Worm (Caenorhabditis elegans): ENCODE results near the gene swt-1.

DNA sequence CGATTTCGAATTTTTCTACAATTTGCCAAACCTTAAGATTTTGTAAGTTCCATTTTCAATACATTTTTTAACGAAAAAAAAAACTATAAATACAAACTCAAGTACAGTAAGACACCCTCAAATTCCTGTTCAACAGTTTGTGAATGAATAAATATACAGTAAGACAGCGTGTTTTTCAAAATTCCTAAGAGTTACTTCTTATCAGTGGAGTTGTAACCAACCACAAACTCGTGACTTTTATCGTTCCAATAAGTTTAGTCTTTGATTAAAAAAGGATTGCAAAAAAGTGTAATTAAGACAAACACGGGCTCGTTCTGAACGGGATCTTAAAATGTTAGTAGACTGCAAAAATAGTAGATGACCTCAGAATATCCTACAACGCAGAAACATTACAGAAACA lies 32.2 kb upstream of the swt-1 start:
- no peak for TF ChIP-seq nhr-77 (tag; optimal IDR thresholded peaks at IDR 0.05)
- no peak for TF ChIP-seq ceh-82 (tag; optimal IDR thresholded peaks at IDR 0.05)
- TF ChIP-seq pha-4 (tag; optimal IDR thresholded peaks at IDR 0.05): peak; percentile 30
- TF ChIP-seq nhr-11 (tag; optimal IDR thresholded peaks at IDR 0.05): no peak
- peak; percentile 68 for TF ChIP-seq pqm-1 (tag; optimal IDR thresholded peaks at IDR 0.05)
- no peak for TF ChIP-seq unc-62 (GFP tag; optimal IDR thresholded peaks at IDR 0.05)
- no peak for TF ChIP-seq fkh-10 (GFP tag; optimal IDR thresholded peaks at IDR 0.05)
- TF ChIP-seq jun-1 (tag; optimal IDR thresholded peaks at IDR 0.05): no peak
- no peak for TF ChIP-seq nhr-25 (tag; optimal IDR thresholded peaks at IDR 0.05)
- TF ChIP-seq snpc-4 (tag; optimal IDR thresholded peaks at IDR 0.05): no peak
- no peak for TF ChIP-seq tbx-2 (tag; optimal IDR thresholded peaks at IDR 0.05)
- no peak for TF ChIP-seq unc-39 (tag; optimal IDR thresholded peaks at IDR 0.05)

All from whole organism, L3 larva.